Worm (Caenorhabditis elegans): ENCODE data around the gene C02B10.4.

C02B10.4 gene

DNA sequence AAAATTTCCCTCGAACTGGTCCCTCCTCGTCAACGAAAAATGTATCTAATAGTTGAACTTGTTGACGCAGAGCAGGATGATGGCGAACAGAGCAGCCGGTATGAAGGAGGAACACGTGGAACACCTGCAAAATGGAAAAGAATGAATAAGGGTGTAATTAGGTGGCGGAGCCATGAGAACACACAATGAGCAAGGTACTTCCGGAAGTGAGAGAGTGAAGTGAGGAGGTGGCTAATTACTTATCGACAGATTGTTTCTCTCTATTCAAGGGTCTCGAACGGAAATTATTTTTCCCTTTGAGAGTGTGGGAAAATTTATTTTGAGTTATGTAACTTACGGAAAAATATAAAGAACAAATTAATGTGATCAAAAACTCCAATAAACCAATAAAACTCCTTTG lies 2.1 kb downstream of the C02B10.4 start (continued):
- TF ChIP-seq Y67H2A.10 (GFP tag; conservative IDR thresholded peaks at IDR 0.05) (no peak), egl-18 (GFP tag; IDR thresholded peaks at IDR 0.05) (no peak), mcd-1 (GFP tag; IDR thresholded peaks at IDR 0.05) (no peak), mxl-1 (tag; optimal IDR thresholded peaks at IDR 0.05) (no peak), Y53G8AR.9 (GFP tag; conservative IDR thresholded peaks at IDR 0.05) (no peak), lsy-27 (tag; optimal IDR thresholded peaks at IDR 0.05; ENCODE audit: borderline replicate concordance, insufficient read depth) (no peak)

DNA sequence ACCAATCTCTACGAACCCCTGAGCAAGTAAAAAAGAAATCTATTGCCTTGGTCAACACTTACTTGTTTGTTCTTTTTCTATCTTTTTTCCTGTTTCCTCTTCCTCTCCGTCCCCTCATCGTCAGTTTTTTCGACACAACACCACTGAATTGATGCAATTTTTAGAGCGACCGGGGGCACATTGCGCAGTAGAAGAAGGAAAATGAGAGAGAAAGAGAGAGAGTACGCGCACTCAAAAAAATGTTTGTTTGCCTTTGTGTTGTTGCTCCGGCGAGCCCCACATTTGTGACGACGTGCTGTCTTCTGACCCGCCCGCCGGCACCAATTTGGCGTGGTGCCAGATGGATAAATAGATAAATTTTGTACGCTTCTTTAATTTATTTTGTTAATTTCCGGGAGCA lies 8.8 kb downstream of the C02B10.4 start:
- TF ChIP-seq lin-54 (GFP tag; optimal IDR thresholded peaks at IDR 0.05): no peak
- no peak for TF ChIP-seq ama-1 (optimal IDR thresholded peaks at IDR 0.05)
- no peak for TF ChIP-seq ama-1 (GFP tag; optimal IDR thresholded peaks at IDR 0.05)
- no peak for TF ChIP-seq hmg-1.2 (GFP tag; IDR thresholded peaks at IDR 0.05)
- TF ChIP-seq nhr-27 (tag; optimal IDR thresholded peaks at IDR 0.05): no peak
- TF ChIP-seq nfyb-1 (GFP tag; IDR thresholded peaks at IDR 0.05): 0 out of 2 replicates have a peak, but pooled peaks have one; percentile 21
- TF ChIP-seq egl-44 (GFP tag; IDR thresholded peaks at IDR 0.05): no peak
- no peak for TF ChIP-seq ceh-91 (GFP tag; IDR thresholded peaks at IDR 0.05)
- no peak for TF ChIP-seq T07F8.4 (tag; optimal IDR thresholded peaks at IDR 0.05)
- TF ChIP-seq K12H6.12 (tag; optimal IDR thresholded peaks at IDR 0.05): peak; percentile 17
- no peak for TF ChIP-seq repo-1 (tag; optimal IDR thresholded peaks at IDR 0.05)
- no peak for TF ChIP-seq F10E7.11 (tag; optimal IDR thresholded peaks at IDR 0.05)
- TF ChIP-seq T26A5.8 (tag; optimal IDR thresholded peaks at IDR 0.05): no peak
- TF ChIP-seq atf-7 (tag; optimal IDR thresholded peaks at IDR 0.05): no peak
- no peak for TF ChIP-seq zim-3 (tag; optimal IDR thresholded peaks at IDR 0.05)
- TF ChIP-seq mel-28 (tag; optimal IDR thresholded peaks at IDR 0.05; ENCODE audit: borderline replicate concordance): no peak
- no peak for TF ChIP-seq sptf-2 (GFP tag; optimal IDR thresholded peaks at IDR 0.05)
- TF ChIP-seq snpc-1.1 (tag; optimal IDR thresholded peaks at IDR 0.05; ENCODE audit: insufficient read depth): no peak

ce11 chrIV:5101945-5102344 lies 10.6 kb downstream of the C02B10.4 start:
- TF ChIP-seq dox-1 (GFP tag; IDR thresholded peaks at IDR 0.05): no peak
- no peak for TF ChIP-seq F10E7.11 (tag; optimal IDR thresholded peaks at IDR 0.05)
- no peak for TF ChIP-seq chd-7 (tag; optimal IDR thresholded peaks at IDR 0.05)
- no peak for TF ChIP-seq tbp1 (GFP tag; optimal IDR thresholded peaks at IDR 0.05)
- no peak for TF ChIP-seq nfya-1 (tag; optimal IDR thresholded peaks at IDR 0.05; ENCODE audit: borderline replicate concordance, insufficient read depth)
- no peak for TF ChIP-seq egrh-3 (GFP tag; IDR thresholded peaks at IDR 0.05)
- no peak for TF ChIP-seq hlh-26 (GFP tag; conservative IDR thresholded peaks at IDR 0.05)

ce11 chrIV:5103229-5103894 lies 12.0 kb downstream of the C02B10.4 start, which contains the start of gene C02B10.3:
C02B10.3 (minus strand) TSS chrIV:5103279.
- no peak for TF ChIP-seq hmg-20 (GFP tag; IDR thresholded peaks at IDR 0.05)
- no peak for TF ChIP-seq somi-1 (GFP tag; optimal IDR thresholded peaks at IDR 0.05)
- TF ChIP-seq attf-3 (GFP tag; conservative IDR thresholded peaks at IDR 0.05): no peak
- no peak for TF ChIP-seq B0261.1 (tag; optimal IDR thresholded peaks at IDR 0.05)
- no peak for TF ChIP-seq rcor-1 (GFP tag; IDR thresholded peaks at IDR 0.05)
- TF ChIP-seq K12H6.12 (tag; optimal IDR thresholded peaks at IDR 0.05): peak; percentile 36
- peak; percentile 7; the same call in 1 of the 2 replicates for TF ChIP-seq hmg-1.2 (GFP tag; IDR thresholded peaks at IDR 0.05)
- no peak for TF ChIP-seq T26A5.8 (tag; optimal IDR thresholded peaks at IDR 0.05)
- TF ChIP-seq lin-26 (GFP tag; IDR thresholded peaks at IDR 0.05): no peak

All from whole organism, young adult.